Fruit fly (Drosophila melanogaster) whole organism, prepupa: ENCODE measurements around the gene CG42369.

ENCODE experiments used
- CG11902 ChIP-seq: fragments of 200-800 bp; sonication (Bioruptor generic); optimal IDR thresholded peaks from 3 replicates; lab custom pipeline; 2016; ENCODE audit warnings: missing biosample characterization, missing genetic modification characterization
- CG15336 ChIP-seq: fragments of 200-800 bp; sonication (Bioruptor generic); IDR thresholded peaks from 2 replicates; pipeline ENCODE4 v1.3.6; 2022; ENCODE audit warnings: missing biosample characterization, missing genetic modification characterization
- CG16779 ChIP-seq: fragments of 200-800 bp; sonication (Bioruptor generic); optimal IDR thresholded peaks from 3 replicates; lab custom pipeline; 2017; ENCODE audit warnings: missing biosample characterization, mild to moderate bottlenecking, missing genetic modification characterization
- CG32006 ChIP-seq: fragments of 200-800 bp; sonication (Bioruptor generic); optimal IDR thresholded peaks from 3 replicates; lab custom pipeline; 2017; ENCODE audit warnings: missing biosample characterization, mild to moderate bottlenecking, missing genetic modification characterization
- CG3919 ChIP-seq: fragments of 200-800 bp; sonication (Bioruptor generic); optimal IDR thresholded peaks from 3 replicates; lab custom pipeline; 2016; ENCODE audit warnings: missing biosample characterization, missing genetic modification characterization
- CG4318 ChIP-seq: fragments of 200-800 bp; sonication (Bioruptor generic); optimal IDR thresholded peaks from 3 replicates; lab custom pipeline; 2017; ENCODE audit warnings: missing biosample characterization, mild to moderate bottlenecking, missing genetic modification characterization
- CG6276 ChIP-seq: fragments of 200-800 bp; sonication (Bioruptor generic); optimal IDR thresholded peaks from 2 replicates; lab custom pipeline; 2017; ENCODE audit warnings: missing biosample characterization, mild to moderate bottlenecking, missing genetic modification characterization
- CG6792 ChIP-seq: fragments of 200-800 bp; sonication (Bioruptor generic); optimal IDR thresholded peaks from 3 replicates; lab custom pipeline; 2016; ENCODE audit warnings: missing biosample characterization, missing genetic modification characterization
- CG6854 ChIP-seq: fragments of 200-800 bp; sonication (Bioruptor generic); optimal IDR thresholded peaks from 2 replicates; lab custom pipeline; 2017; ENCODE audit warnings: missing biosample characterization, mild to moderate bottlenecking, missing genetic modification characterization
- CG8119 ChIP-seq: fragments of 200-800 bp; sonication (Bioruptor generic); IDR thresholded peaks from 3 replicates; pipeline ENCODE4 v1.3.6; 2022; ENCODE audit warnings: missing biosample characterization, missing genetic modification characterization
- CG9139 ChIP-seq: fragments of 200-800 bp; sonication (Bioruptor generic); optimal IDR thresholded peaks from 3 replicates; lab custom pipeline; 2017; ENCODE audit warnings: missing biosample characterization, mild to moderate bottlenecking, missing genetic modification characterization
- Eip78C ChIP-seq: fragments of 200-800 bp; sonication (Bioruptor generic); peaks from one replicate; lab custom pipeline; 2016; ENCODE audit warnings: missing biosample characterization, missing genetic modification characterization
- Ets21C ChIP-seq: fragments of 200-800 bp; sonication (Bioruptor generic); optimal IDR thresholded peaks from 3 replicates; lab custom pipeline; 2016; ENCODE audit warnings: missing biosample characterization, missing genetic modification characterization
- Ets96B ChIP-seq: fragments of 200-800 bp; optimal IDR thresholded peaks from 2 replicates; lab custom pipeline; 2019; ENCODE audit warnings: missing biosample characterization, mild to moderate bottlenecking, missing genetic modification characterization, moderate library complexity
- Hr38 ChIP-seq: sonication (Bioruptor generic); optimal IDR thresholded peaks from 2 replicates; lab custom pipeline; 2016; ENCODE audit warnings: missing biosample characterization, missing genetic modification characterization
- Smox ChIP-seq: fragments of 200-800 bp; sonication (Bioruptor generic); optimal IDR thresholded peaks from 3 replicates; lab custom pipeline; 2016; ENCODE audit warnings: missing biosample characterization, missing genetic modification characterization
- Sox102F ChIP-seq: fragments of 200-800 bp; sonication (Bioruptor generic); optimal IDR thresholded peaks from 2 replicates; lab custom pipeline; 2016; ENCODE audit warnings: missing biosample characterization, mild to moderate bottlenecking, missing genetic modification characterization
- Sox14 ChIP-seq: fragments of 200-800 bp; sonication (Bioruptor generic); optimal IDR thresholded peaks from 3 replicates; lab custom pipeline; 2016; ENCODE audit warnings: missing biosample characterization, missing genetic modification characterization
- cyc ChIP-seq: fragments of 200-800 bp; sonication (Bioruptor generic); optimal IDR thresholded peaks from 3 replicates; lab custom pipeline; 2016; ENCODE audit warnings: missing biosample characterization, missing genetic modification characterization
- eg ChIP-seq: fragments of 200-800 bp; sonication (Bioruptor generic); IDR thresholded peaks from 3 replicates; pipeline ENCODE4 v1.3.6; 2022; ENCODE audit warnings: missing biosample characterization, missing genetic modification characterization
- esn ChIP-seq: fragments of 200-800 bp; sonication (Bioruptor generic); optimal IDR thresholded peaks from 2 replicates; lab custom pipeline; 2016; ENCODE audit warnings: missing biosample characterization, mild to moderate bottlenecking, missing genetic modification characterization, moderate library complexity
- fd59A ChIP-seq: fragments of 200-800 bp; sonication (Bioruptor generic); optimal IDR thresholded peaks from 2 replicates; lab custom pipeline; 2017; ENCODE audit warnings: missing biosample characterization, mild to moderate bottlenecking, missing genetic modification characterization, missing genetic modification reagents
- lz ChIP-seq: fragments of 200-800 bp; sonication (Bioruptor generic); optimal IDR thresholded peaks from 3 replicates; lab custom pipeline; 2016; ENCODE audit warnings: missing biosample characterization, missing genetic modification characterization
- svp ChIP-seq: fragments of 200-800 bp; sonication (Bioruptor generic); peaks from one replicate; lab custom pipeline; 2016; ENCODE audit warnings: missing biosample characterization, missing genetic modification characterization
- topi ChIP-seq: fragments of 200-800 bp; sonication (Bioruptor generic); optimal IDR thresholded peaks from 3 replicates; lab custom pipeline; 2016; ENCODE audit warnings: missing biosample characterization, missing genetic modification characterization
- vri ChIP-seq: fragments of 200-800 bp; sonication (Bioruptor generic); optimal IDR thresholded peaks from 3 replicates; lab custom pipeline; 2016; ENCODE audit warnings: missing biosample characterization, mild to moderate bottlenecking, missing genetic modification characterization

Gene CG42369

dm6 chr2L:6397149-6397548 is at the start of gene CG42369:
TSS of gene CG42369 (minus strand) at chr2L:6397249.
- TF ChIP-seq CG16779 (tag; lab: Kevin White, UChicago), result no peak
- TF ChIP-seq CG6792 (GFP tag; lab: Kevin White, UChicago), result no peak
- TF ChIP-seq lz, result no peak
- TF ChIP-seq CG15336 (GFP tag; lab: Robert Waterston, UW), result no peak
- TF ChIP-seq eg (GFP tag; lab: Robert Waterston, UW), result 0 out of 3 replicates have a peak, but pooled peaks have one; percentile 13

dm6 chr2L:6426329-6426728 is 29.3 kb upstream of the CG42369 start:
- no peak for TF ChIP-seq eg (GFP tag; lab: Robert Waterston, UW)
- no peak for TF ChIP-seq Hr38
- no peak for TF ChIP-seq CG8119
- no peak for TF ChIP-seq fd59A (GFP tag; lab: Kevin White, UChicago)
- no peak for TF ChIP-seq CG4318
- no peak for TF ChIP-seq CG32006 (GFP tag; lab: Kevin White, UChicago)
- no peak for TF ChIP-seq CG6854 (GFP tag; lab: Kevin White, UChicago)
- no peak for TF ChIP-seq cyc (GFP tag; lab: Kevin White, UChicago)
- no peak for TF ChIP-seq CG9139 (GFP tag; lab: Kevin White, UChicago)
- no peak for TF ChIP-seq Ets96B (tag; lab: Kevin White, UChicago)

- TF ChIP-seq Eip78C (GFP tag; lab: Kevin White, UChicago) (peak; percentile 48), svp (peak; percentile 74), eg (GFP tag; lab: Robert Waterston, UW) (no peak)
- TF ChIP-seq, all 60 proteins: peak for 2
These were observed 27.1 kb upstream of the CG42369 start, which contains the start of gene Fic for dm6 chr2L:6424198-6424597. TSS of gene Fic (plus strand) at chr2L:6424336.

- no peak for TF ChIP-seq CG8119
- no peak for TF ChIP-seq CG6276 (GFP tag; lab: Kevin White, UChicago)
- no peak for TF ChIP-seq CG3919 (GFP tag; lab: Kevin White, UChicago)
- TF ChIP-seq Ets96B (tag; lab: Kevin White, UChicago), result no peak
- 0 out of 3 replicates have a peak, but pooled peaks have one; percentile 14 for TF ChIP-seq eg (GFP tag; lab: Robert Waterston, UW)
- no peak for TF ChIP-seq Sox102F (GFP tag; lab: Kevin White, UChicago)
- TF ChIP-seq svp, result peak; percentile 86
- TF ChIP-seq CG15336 (GFP tag; lab: Robert Waterston, UW), result no peak
- no peak for TF ChIP-seq Eip78C (GFP tag; lab: Kevin White, UChicago)
- no peak for TF ChIP-seq lz
- no peak for TF ChIP-seq Sox14 (GFP tag; lab: Kevin White, UChicago)
- TF ChIP-seq Hr38, result no peak
- no peak for TF ChIP-seq esn
- no peak for TF ChIP-seq Smox (GFP tag; lab: Kevin White, UChicago)
- TF ChIP-seq CG32006 (GFP tag; lab: Kevin White, UChicago), result no peak
These were observed 26.1 kb upstream of the CG42369 start, which contains the start of gene Tig for dm6 chr2L:6423148-6423547. TSS of gene Tig (minus strand) at chr2L:6423310.

- no peak for TF ChIP-seq vri (GFP tag; lab: Kevin White, UChicago)
- TF ChIP-seq svp, result peak; percentile 94
These were observed 25.4 kb upstream of the CG42369 start for dm6 chr2L:6422488-6422887.

- TF ChIP-seq svp, result peak; percentile 71
- TF ChIP-seq CG11902 (GFP tag; lab: Kevin White, UChicago), result no peak
- TF ChIP-seq, all 60 proteins: peak for 1
These were observed 24.4 kb upstream of the CG42369 start for dm6 chr2L:6421495-6421894.

dm6 chr2L:6411953-6412352 is 14.9 kb upstream of the CG42369 start, which contains the start of gene CG13982:
TSS of gene CG13982 (plus strand) at chr2L:6412315.
- TF ChIP-seq svp (peak; percentile 17), topi (GFP tag; lab: Kevin White, UChicago) (no peak), Ets21C (GFP tag; lab: Kevin White, UChicago) (no peak)
- TF ChIP-seq, all 60 proteins: peak for 1
